Worm (Caenorhabditis elegans): Measurements from ENCODE around the gene F48G7.5.

DNA sequence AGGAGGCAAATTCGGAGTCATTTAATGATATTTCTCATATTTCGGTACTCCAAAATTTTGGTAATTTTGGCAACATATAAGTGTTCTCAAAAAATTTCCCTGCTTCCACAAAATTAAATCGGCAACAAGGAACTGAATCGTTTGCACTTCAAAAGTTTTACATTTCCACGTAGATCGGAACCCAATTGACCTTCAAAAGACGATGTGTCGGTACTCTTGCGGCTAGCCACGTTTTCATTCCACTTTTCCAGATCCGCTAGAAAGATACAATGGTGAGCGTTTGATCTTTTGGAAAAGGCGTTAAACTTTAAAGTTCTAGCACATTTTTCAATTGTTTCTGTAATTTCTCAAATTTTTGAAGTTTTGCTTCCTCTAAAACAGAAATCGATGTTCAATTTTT is 25.8 kb downstream of the F48G7.5 start:
- TF ChIP-seq lin-40 (tag; optimal IDR thresholded peaks at IDR 0.05) (no peak), rec-8 (tag; optimal IDR thresholded peaks at IDR 0.05) (no peak), aptf-3 (GFP tag; IDR thresholded peaks at IDR 0.05) (no peak), ama-1 (optimal IDR thresholded peaks at IDR 0.05) (no peak), ama-1 (GFP tag; optimal IDR thresholded peaks at IDR 0.05) (no peak), unc-62 (GFP tag; optimal IDR thresholded peaks at IDR 0.05) (no peak), madf-8 (GFP tag; conservative IDR thresholded peaks at IDR 0.05) (no peak), T26A5.8 (tag; optimal IDR thresholded peaks at IDR 0.05) (no peak), nhr-90 (tag; optimal IDR thresholded peaks at IDR 0.05) (no peak), mxl-1 (tag; optimal IDR thresholded peaks at IDR 0.05) (no peak)

All from whole organism, young adult.